Worm (Caenorhabditis elegans) whole organism, L1 larva: ENCODE measurements around the gene spe-39.

ENCODE experiments used
- C04F5.9 ChIP-seq: sonication (generic microtip); optimal IDR thresholded peaks from 2 replicates; lab custom pipeline; 2016; ENCODE audit warnings: missing genetic modification characterization, missing compliant biosample characterization
- C16A3.4 ChIP-seq: fragments of 150-350 bp; optimal IDR thresholded peaks from 2 replicates; lab custom pipeline; 2014; ENCODE audit warnings: missing biosample characterization, missing genetic modification characterization
- C34B4.2 ChIP-seq: sonication (generic microtip); optimal IDR thresholded peaks from 2 replicates; lab custom pipeline; 2017; ENCODE audit warnings: mild to moderate bottlenecking, missing genetic modification characterization, missing compliant biosample characterization
- alr-1 ChIP-seq: fragments of 200-800 bp; sonication (Bioruptor generic); optimal IDR thresholded peaks from 2 replicates; lab custom pipeline; 2018; ENCODE audit warnings: borderline replicate concordance, mild to moderate bottlenecking, missing genetic modification characterization, missing compliant biosample characterization
- blmp-1 ChIP-seq: fragments of 150-350 bp; optimal IDR thresholded peaks from 2 replicates; lab custom pipeline; 2014; ENCODE audit warnings: missing biosample characterization, missing genetic modification characterization
- ceh-63 ChIP-seq: fragments of 200-800 bp; sonication (Bioruptor generic); optimal IDR thresholded peaks from 2 replicates; lab custom pipeline; 2018; ENCODE audit warnings: mild to moderate bottlenecking, missing genetic modification characterization, missing compliant biosample characterization
- ceh-8 ChIP-seq: fragments of 200-800 bp; sonication (Bioruptor generic); optimal IDR thresholded peaks from 2 replicates; lab custom pipeline; 2018; ENCODE audit warnings: mild to moderate bottlenecking, missing genetic modification characterization, moderate library complexity, missing compliant biosample characterization
- ceh-82 ChIP-seq, 3 experiments: fragments of 150-350 bp in 1 of 3; sonication (generic microtip) in 2 of 3; optimal IDR thresholded peaks; 2 replicates each; lab custom pipeline; 2014 to 2017; ENCODE audit warnings: missing biosample characterization in 3 of 3, missing genetic modification characterization in 3 of 3
- ceh-88 ChIP-seq: fragments of 200-800 bp; sonication (Bioruptor generic); IDR thresholded peaks from 2 replicates; pipeline ENCODE4 v1.3.6; 2022; ENCODE audit warnings: missing genetic modification characterization, missing compliant biosample characterization
- ces-1 ChIP-seq: fragments of 150-350 bp; optimal IDR thresholded peaks from 2 replicates; lab custom pipeline; 2014; ENCODE audit warnings: missing biosample characterization, missing genetic modification reagents, missing genetic modification characterization
- dpl-1 ChIP-seq, 3 experiments: fragments of 150-350 bp in 2 of 3; sonication (generic microtip) in 1 of 3; optimal IDR thresholded peaks; 2 replicates each; lab custom pipeline; 2014 to 2017; ENCODE audit warnings: missing biosample characterization in 3 of 3, missing genetic modification characterization in 3 of 3, missing genetic modification reagents in 3 of 3
- dsc-1 ChIP-seq: sonication (generic microtip); optimal IDR thresholded peaks from 2 replicates; lab custom pipeline; 2016; ENCODE audit warnings: mild to moderate bottlenecking, missing genetic modification characterization, missing compliant biosample characterization
- egl-27 ChIP-seq, 2 experiments: fragments of 150-350 bp in 1 of 2; sonication (generic microtip); optimal IDR thresholded peaks; 3 replicates each; lab custom pipeline; 2017 to 2018; ENCODE audit warnings: missing biosample characterization in 2 of 2, missing genetic modification characterization in 2 of 2, missing genetic modification reagents in 2 of 2
- elt-2 ChIP-seq: sonication (generic microtip); optimal IDR thresholded peaks from 2 replicates; lab custom pipeline; 2016; ENCODE audit warnings: missing genetic modification characterization, mild to moderate bottlenecking, inconsistent platforms, missing compliant biosample characterization, missing genetic modification reagents
- fkh-4 ChIP-seq: sonication (generic microtip); optimal IDR thresholded peaks from 2 replicates; lab custom pipeline; 2016; ENCODE audit warnings: missing compliant biosample characterization, missing genetic modification characterization, borderline replicate concordance
- fkh-8 ChIP-seq: sonication (generic microtip); optimal IDR thresholded peaks from 2 replicates; lab custom pipeline; 2016; ENCODE audit warnings: mild to moderate bottlenecking, missing genetic modification characterization, missing compliant biosample characterization
- grh-1 ChIP-seq: fragments of 200-800 bp; sonication (Bioruptor generic); IDR thresholded peaks from 2 replicates; pipeline ENCODE4 v1.3.6; 2022; ENCODE audit warnings: missing genetic modification reagents, missing genetic modification characterization, missing compliant biosample characterization
- hlh-17 ChIP-seq: fragments of 200-800 bp; sonication (Bioruptor generic); optimal IDR thresholded peaks from 2 replicates; lab custom pipeline; 2018; ENCODE audit warnings: missing genetic modification characterization, mild to moderate bottlenecking, missing compliant biosample characterization, moderate library complexity, borderline replicate concordance
- hlh-4 ChIP-seq: sonication (generic microtip); optimal IDR thresholded peaks from 2 replicates; lab custom pipeline; 2016; ENCODE audit warnings: mild to moderate bottlenecking, missing genetic modification characterization, missing compliant biosample characterization
- irx-1 ChIP-seq: sonication (generic microtip); optimal IDR thresholded peaks from 2 replicates; lab custom pipeline; 2016; ENCODE audit warnings: missing genetic modification characterization, missing compliant biosample characterization
- jun-1 ChIP-seq: fragments of 150-350 bp; optimal IDR thresholded peaks from 2 replicates; lab custom pipeline; 2014; ENCODE audit warnings: missing biosample characterization, missing genetic modification reagents, missing genetic modification characterization
- lin-13 ChIP-seq: fragments of 150-350 bp; optimal IDR thresholded peaks from 2 replicates; lab custom pipeline; 2014; ENCODE audit warnings: missing biosample characterization, missing genetic modification reagents, missing genetic modification characterization
- lin-14 ChIP-seq: fragments of 200-800 bp; sonication (Bioruptor generic); optimal IDR thresholded peaks from 2 replicates; lab custom pipeline; 2018; ENCODE audit warnings: mild to moderate bottlenecking, missing genetic modification characterization, moderate library complexity, missing compliant biosample characterization
- lin-35 ChIP-seq, 2 experiments: fragments of 150-350 bp; optimal IDR thresholded peaks; 2 replicates each; lab custom pipeline; 2014; ENCODE audit warnings: missing biosample characterization in 2 of 2, missing genetic modification characterization in 2 of 2, missing genetic modification reagents in 2 of 2
- lin-39 ChIP-seq: fragments of 150-350 bp; optimal IDR thresholded peaks from 2 replicates; lab custom pipeline; 2014; ENCODE audit warnings: missing biosample characterization, missing genetic modification reagents, missing genetic modification characterization
- lir-3 ChIP-seq: sonication (generic microtip); optimal IDR thresholded peaks from 2 replicates; lab custom pipeline; 2016; ENCODE audit warnings: mild to moderate bottlenecking, missing genetic modification characterization, moderate library complexity, missing compliant biosample characterization; ENCODE audit not compliant: poor library complexity
- lsy-2 ChIP-seq, 2 experiments: fragments of 150-350 bp; optimal IDR thresholded peaks; 2 replicates each; lab custom pipeline; 2014; ENCODE audit warnings: missing biosample characterization in 2 of 2, missing genetic modification characterization in 2 of 2
- mab-9 ChIP-seq: fragments of 200-800 bp; sonication (Bioruptor generic); IDR thresholded peaks from 2 replicates; pipeline ENCODE4 v1.3.6; 2022; ENCODE audit warnings: missing genetic modification reagents, missing genetic modification characterization, missing compliant biosample characterization
- mdl-1 ChIP-seq, 2 experiments: fragments of 150-350 bp; optimal IDR thresholded peaks; 2 replicates each; lab custom pipeline; 2014 to 2017; ENCODE audit warnings: missing biosample characterization in 2 of 2, missing genetic modification characterization in 2 of 2, inconsistent platforms in 1 of 2
- mef-2 ChIP-seq: fragments of 150-350 bp; optimal IDR thresholded peaks from 2 replicates; lab custom pipeline; 2014; ENCODE audit warnings: missing biosample characterization, missing genetic modification characterization
- nhr-11 ChIP-seq: fragments of 150-350 bp; optimal IDR thresholded peaks from 2 replicates; lab custom pipeline; 2014; ENCODE audit warnings: missing biosample characterization, missing genetic modification characterization
- nhr-12 ChIP-seq: sonication (generic microtip); optimal IDR thresholded peaks from 2 replicates; lab custom pipeline; 2017; ENCODE audit warnings: missing biosample characterization, missing genetic modification characterization
- nhr-19 ChIP-seq: fragments of 200-800 bp; sonication (Bioruptor generic); conservative IDR thresholded peaks from 2 replicates; pipeline ENCODE4 v1.3.6; 2022; ENCODE audit warnings: missing genetic modification characterization, missing compliant biosample characterization
- nhr-77 ChIP-seq: fragments of 150-350 bp; optimal IDR thresholded peaks from 2 replicates; lab custom pipeline; 2014; ENCODE audit warnings: missing biosample characterization, missing genetic modification characterization
- nhr-84 ChIP-seq: sonication (generic microtip); optimal IDR thresholded peaks from 2 replicates; lab custom pipeline; 2017; ENCODE audit warnings: missing biosample characterization, missing genetic modification characterization
- nhr-85 ChIP-seq: sonication (generic microtip); peaks from one replicate; lab custom pipeline; 2016; ENCODE audit warnings: missing genetic modification characterization, inconsistent platforms, missing compliant biosample characterization
- nhr-90 ChIP-seq: sonication (generic microtip); optimal IDR thresholded peaks from 2 replicates; lab custom pipeline; 2016; ENCODE audit warnings: mild to moderate bottlenecking, missing genetic modification characterization, missing compliant biosample characterization; ENCODE audit not compliant: poor library complexity
- pag-3 ChIP-seq: sonication (generic microtip); optimal IDR thresholded peaks from 2 replicates; lab custom pipeline; 2017; ENCODE audit warnings: missing genetic modification characterization, mild to moderate bottlenecking, missing compliant biosample characterization, antibody characterized with exemption, borderline replicate concordance; ENCODE audit not compliant: insufficient read depth
- pax-3 ChIP-seq: fragments of 200-800 bp; sonication (Bioruptor generic); optimal IDR thresholded peaks from 2 replicates; lab custom pipeline; 2018; ENCODE audit warnings: mild to moderate bottlenecking, missing genetic modification characterization, moderate library complexity, missing compliant biosample characterization
- rnt-1 ChIP-seq: sonication (generic microtip); optimal IDR thresholded peaks from 2 replicates; lab custom pipeline; 2016; ENCODE audit warnings: mild to moderate bottlenecking, missing genetic modification characterization, moderate library complexity, missing compliant biosample characterization
- snpc-4 ChIP-seq: fragments of 150-350 bp; optimal IDR thresholded peaks from 2 replicates; lab custom pipeline; 2014; ENCODE audit warnings: missing biosample characterization, missing genetic modification characterization
- snu-23 ChIP-seq: sonication (generic microtip); optimal IDR thresholded peaks from 2 replicates; lab custom pipeline; 2016; ENCODE audit warnings: missing genetic modification characterization, missing compliant biosample characterization
- sox-4 ChIP-seq: sonication (generic microtip); optimal IDR thresholded peaks from 2 replicates; lab custom pipeline; 2016; ENCODE audit warnings: missing genetic modification characterization, missing compliant biosample characterization
- sptf-1 ChIP-seq: fragments of 150-350 bp; optimal IDR thresholded peaks from 2 replicates; lab custom pipeline; 2014; ENCODE audit warnings: missing biosample characterization, missing genetic modification characterization
- sup-37 ChIP-seq: fragments of 200-800 bp; sonication (Bioruptor generic); optimal IDR thresholded peaks from 2 replicates; lab custom pipeline; 2018; ENCODE audit warnings: mild to moderate bottlenecking, missing genetic modification characterization, missing compliant biosample characterization
- swsn-7 ChIP-seq: sonication (generic microtip); optimal IDR thresholded peaks from 2 replicates; lab custom pipeline; 2016; ENCODE audit warnings: missing genetic modification characterization, missing compliant biosample characterization
- unc-86 ChIP-seq: sonication (generic microtip); optimal IDR thresholded peaks from 2 replicates; lab custom pipeline; 2016; ENCODE audit warnings: missing genetic modification characterization, missing compliant biosample characterization
- unc-98 ChIP-seq: fragments of 200-800 bp; sonication (Bioruptor generic); IDR thresholded peaks from 2 replicates; pipeline ENCODE4 v1.3.6; 2022; ENCODE audit warnings: missing genetic modification characterization, missing compliant biosample characterization
- xbp-1 ChIP-seq: sonication (generic microtip); optimal IDR thresholded peaks from 2 replicates; lab custom pipeline; 2016; ENCODE audit warnings: missing genetic modification characterization, missing compliant biosample characterization
- zip-4 ChIP-seq: fragments of 200-800 bp; sonication (Bioruptor generic); optimal IDR thresholded peaks from 2 replicates; lab custom pipeline; 2018; ENCODE audit warnings: mild to moderate bottlenecking, missing genetic modification characterization, moderate library complexity, missing compliant biosample characterization
- ztf-4 ChIP-seq: fragments of 150-350 bp; optimal IDR thresholded peaks from 2 replicates; lab custom pipeline; 2014; ENCODE audit warnings: missing biosample characterization, missing genetic modification characterization

spe-39 gene

DNA sequence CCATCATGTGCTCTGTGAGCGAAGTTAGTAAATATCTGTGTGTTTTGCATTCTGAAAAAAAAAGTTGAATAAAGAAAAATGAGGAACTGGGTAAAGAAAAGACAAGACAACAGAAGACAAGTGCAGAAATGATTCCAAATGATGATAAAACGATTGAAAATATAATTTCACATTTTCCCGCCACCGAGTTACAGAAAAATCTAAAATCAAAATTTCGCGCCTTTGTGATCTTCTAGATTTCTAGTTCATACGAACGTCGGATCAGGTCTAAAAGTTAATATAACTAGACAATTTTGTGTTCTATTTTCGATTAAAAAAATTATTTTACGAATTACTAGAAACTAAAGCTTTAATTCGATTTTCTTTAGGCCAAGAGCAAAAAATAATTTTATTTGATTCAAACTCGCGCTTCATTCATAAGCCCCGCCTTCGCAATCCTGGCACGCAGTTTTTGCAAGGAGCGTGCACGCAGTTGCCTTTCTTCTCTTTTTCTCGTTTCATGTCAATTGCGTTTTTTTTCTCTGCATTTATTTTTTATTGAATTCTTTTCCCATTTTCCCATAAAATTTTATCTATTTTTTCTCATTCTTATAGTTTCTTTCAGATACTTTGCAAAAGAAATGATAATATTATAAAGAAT is at the start of gene spe-39, which contains the start of gene spn-4:
TSS of gene spe-39 (plus strand) at position 599 of the 640 bp plus-strand sequence.
TSS of gene spn-4 (minus strand) at position 51 of the 640 bp plus-strand sequence.
- TF ChIP-seq mef-2 (tag; lab: Kevin White, UChicago): no peak
- TF ChIP-seq ceh-8 (GFP tag; lab: Kevin White, UChicago): peak; percentile 53
- no peak for TF ChIP-seq ceh-63 (GFP tag; lab: Kevin White, UChicago)
- TF ChIP-seq dsc-1 (tag; lab: Kevin White, UChicago): peak; percentile 84
- TF ChIP-seq snu-23 (GFP tag; lab: Kevin White, UChicago): peak; percentile 84
- peak; percentile 66 for TF ChIP-seq blmp-1 (tag; lab: Kevin White, UChicago)
- peak; percentile 94 to 95 (median 94) for TF ChIP-seq dpl-1 (GFP tag; optimal IDR thresholded peaks at IDR 0.05; lab: Kevin White, UChicago)
- TF ChIP-seq nhr-90 (tag; lab: Kevin White, UChicago): peak; percentile 81
- peak; percentile 61 for TF ChIP-seq jun-1 (tag; lab: Kevin White, UChicago)
- no peak for TF ChIP-seq sptf-1 (tag; lab: Kevin White, UChicago)
- TF ChIP-seq nhr-19 (GFP tag; lab: Robert Waterston, UW): peak; percentile 73
- no peak for TF ChIP-seq egl-27 (tag; optimal IDR thresholded peaks at IDR 0.05; lab: Kevin White, UChicago)
- no peak for TF ChIP-seq pax-3 (tag; lab: Kevin White, UChicago)
- peak; percentile 89 for TF ChIP-seq nhr-85 (tag; lab: Kevin White, UChicago)
- no peak for TF ChIP-seq ces-1 (GFP tag; lab: Kevin White, UChicago)
- peak; percentile 80 for TF ChIP-seq lin-39 (tag; lab: Kevin White, UChicago)
- peak; percentile 88 for TF ChIP-seq snpc-4 (tag; lab: Kevin White, UChicago)
- TF ChIP-seq C16A3.4 (tag; lab: Kevin White, UChicago): peak; percentile 83
- TF ChIP-seq C34B4.2 (tag; lab: Kevin White, UChicago): no peak
- peak; percentile 70 for TF ChIP-seq sox-4
- TF ChIP-seq ztf-4: peak; percentile 9
- TF ChIP-seq elt-2 (tag; lab: Kevin White, UChicago): peak; percentile 65
- TF ChIP-seq irx-1 (tag; lab: Kevin White, UChicago): peak; percentile 67
- peak; percentile 25 for TF ChIP-seq nhr-11
- TF ChIP-seq lin-14 (GFP tag; lab: Kevin White, UChicago): peak; percentile 68
- peak in 1 of 2 experiments; percentile 65 for TF ChIP-seq mdl-1 (tag; optimal IDR thresholded peaks at IDR 0.05; lab: Kevin White, UChicago)
- no peak for TF ChIP-seq pag-3 (tag; lab: Kevin White, UChicago)
- TF ChIP-seq fkh-4: peak; percentile 28
- peak; percentile 80 for TF ChIP-seq lin-13
- peak; percentile 76 to 78 for TF ChIP-seq lsy-2 (tag; optimal IDR thresholded peaks at IDR 0.05; lab: Kevin White, UChicago)
- peak; percentile 92 for TF ChIP-seq rnt-1
- TF ChIP-seq ceh-88: no peak
- no peak for TF ChIP-seq nhr-12 (tag; lab: Kevin White, UChicago)
- TF ChIP-seq grh-1 (GFP tag; lab: Robert Waterston, UW): peak; percentile 35
- TF ChIP-seq alr-1 (tag; lab: Kevin White, UChicago): no peak
- peak; percentile 66 for TF ChIP-seq unc-86 (tag; lab: Kevin White, UChicago)
- TF ChIP-seq xbp-1 (tag; lab: Kevin White, UChicago): peak; percentile 79
- no peak for TF ChIP-seq nhr-84 (tag; lab: Kevin White, UChicago)
- TF ChIP-seq lir-3 (tag; lab: Kevin White, UChicago): peak; percentile 67
- peak; percentile 93 to 97 for TF ChIP-seq lin-35 (GFP tag; optimal IDR thresholded peaks at IDR 0.05; lab: Kevin White, UChicago)
- TF ChIP-seq hlh-17 (GFP tag; lab: Kevin White, UChicago): no peak
- TF ChIP-seq C04F5.9 (tag; lab: Kevin White, UChicago): peak; percentile 1
- no peak for TF ChIP-seq sup-37
- TF ChIP-seq swsn-7: peak; percentile 81
- TF ChIP-seq nhr-77 (tag; lab: Kevin White, UChicago): no peak
- peak; percentile 20; the same call in 1 of the 2 replicates for TF ChIP-seq mab-9
- TF ChIP-seq hlh-4 (tag; lab: Kevin White, UChicago): no peak
- no peak for TF ChIP-seq unc-98 (GFP tag; lab: Robert Waterston, UW)
- peak; percentile 29 for TF ChIP-seq fkh-8 (tag; lab: Kevin White, UChicago)
- TF ChIP-seq zip-4 (GFP tag; lab: Kevin White, UChicago): no peak
- TF ChIP-seq ceh-82 (tag; optimal IDR thresholded peaks at IDR 0.05; lab: Kevin White, UChicago): peak; percentile 53 to 76 (median 63)
